Worm (Caenorhabditis elegans) whole organism, mixed stage, embryonic: Measurements from ENCODE around the gene ztf-18.

Source experiments
- bed-3 ChIP-seq: fragments of 200-800 bp; sonication (Bioruptor generic); optimal IDR thresholded peaks from 3 replicates; lab custom pipeline; 2018; ENCODE audit warnings: mild to moderate bottlenecking, missing genetic modification characterization, moderate library complexity, missing compliant biosample characterization
- blmp-1 ChIP-seq: fragments of 150-350 bp; optimal IDR thresholded peaks from 2 replicates; lab custom pipeline; 2014; ENCODE audit warnings: missing biosample characterization, missing genetic modification characterization
- ceh-39 ChIP-seq: fragments of 150-350 bp; optimal IDR thresholded peaks from 2 replicates; lab custom pipeline; 2014; ENCODE audit warnings: missing biosample characterization, missing genetic modification characterization
- ceh-43 ChIP-seq: fragments of 200-800 bp; sonication (Bioruptor generic); optimal IDR thresholded peaks from 2 replicates; lab custom pipeline; 2018; ENCODE audit warnings: mild to moderate bottlenecking, missing genetic modification characterization, moderate library complexity, missing compliant biosample characterization
- ceh-83 ChIP-seq: fragments of 200-800 bp; sonication (Bioruptor generic); optimal IDR thresholded peaks from 2 replicates; lab custom pipeline; 2018; ENCODE audit warnings: mild to moderate bottlenecking, missing genetic modification characterization, missing compliant biosample characterization
- ces-1 ChIP-seq: fragments of 150-350 bp; optimal IDR thresholded peaks from 2 replicates; lab custom pipeline; 2014; ENCODE audit warnings: missing biosample characterization, missing genetic modification reagents, missing genetic modification characterization
- cnd-1 ChIP-seq: fragments of 200-800 bp; sonication (Bioruptor generic); optimal IDR thresholded peaks from 2 replicates; lab custom pipeline; 2018; ENCODE audit warnings: mild to moderate bottlenecking, missing genetic modification characterization, missing compliant biosample characterization
- drap-1 ChIP-seq: fragments of 200-800 bp; sonication (Bioruptor generic); optimal IDR thresholded peaks from 3 replicates; lab custom pipeline; 2018; ENCODE audit warnings: mild to moderate bottlenecking, missing genetic modification characterization, missing compliant biosample characterization
- elt-1 ChIP-seq: sonication (generic microtip); optimal IDR thresholded peaks from 2 replicates; lab custom pipeline; 2017; ENCODE audit warnings: missing genetic modification characterization, mild to moderate bottlenecking, missing compliant biosample characterization, antibody characterized with exemption, moderate library complexity, borderline replicate concordance; ENCODE audit not compliant: insufficient read depth
- elt-3 ChIP-seq: fragments of 150-350 bp; optimal IDR thresholded peaks from 2 replicates; lab custom pipeline; 2014; ENCODE audit warnings: missing biosample characterization, missing genetic modification characterization
- flh-1 ChIP-seq: fragments of 200-800 bp; sonication (Bioruptor generic); optimal IDR thresholded peaks from 2 replicates; lab custom pipeline; 2018; ENCODE audit warnings: mild to moderate bottlenecking, missing genetic modification characterization, moderate library complexity, missing compliant biosample characterization
- ham-2 ChIP-seq: fragments of 200-800 bp; sonication (Bioruptor generic); optimal IDR thresholded peaks from 2 replicates; lab custom pipeline; 2018; ENCODE audit warnings: mild to moderate bottlenecking, missing genetic modification characterization, missing compliant biosample characterization
- lin-13 ChIP-seq: fragments of 150-350 bp; optimal IDR thresholded peaks from 2 replicates; lab custom pipeline; 2014; ENCODE audit warnings: missing biosample characterization, missing genetic modification characterization
- lin-32 ChIP-seq: fragments of 200-800 bp; sonication (Bioruptor generic); optimal IDR thresholded peaks from 2 replicates; lab custom pipeline; 2018; ENCODE audit warnings: mild to moderate bottlenecking, missing genetic modification characterization, missing compliant biosample characterization
- lsy-2 ChIP-seq: fragments of 150-350 bp; optimal IDR thresholded peaks from 2 replicates; lab custom pipeline; 2014; ENCODE audit warnings: missing biosample characterization, missing genetic modification characterization
- mab-5 ChIP-seq: fragments of 150-350 bp; optimal IDR thresholded peaks from 2 replicates; lab custom pipeline; 2014; ENCODE audit warnings: missing biosample characterization, missing genetic modification characterization
- mep-1 ChIP-seq: fragments of 150-350 bp; optimal IDR thresholded peaks from 2 replicates; lab custom pipeline; 2017; ENCODE audit warnings: missing biosample characterization, missing genetic modification reagents, missing genetic modification characterization, inconsistent platforms
- mls-2 ChIP-seq: sonication (generic microtip); optimal IDR thresholded peaks from 2 replicates; lab custom pipeline; 2016; ENCODE audit warnings: mild to moderate bottlenecking, missing genetic modification characterization, moderate library complexity, missing compliant biosample characterization
- nhr-12 ChIP-seq: fragments of 150-350 bp; optimal IDR thresholded peaks from 2 replicates; lab custom pipeline; 2014; ENCODE audit warnings: missing biosample characterization, missing genetic modification characterization
- nhr-2 ChIP-seq: fragments of 150-350 bp; optimal IDR thresholded peaks from 2 replicates; lab custom pipeline; 2014; ENCODE audit warnings: missing biosample characterization, missing genetic modification characterization
- nhr-237 ChIP-seq: fragments of 150-350 bp; optimal IDR thresholded peaks from 2 replicates; lab custom pipeline; 2014; ENCODE audit warnings: missing biosample characterization, missing genetic modification characterization
- nhr-28 ChIP-seq: fragments of 150-350 bp; optimal IDR thresholded peaks from 2 replicates; lab custom pipeline; 2014; ENCODE audit warnings: missing biosample characterization, missing genetic modification characterization
- sem-2 ChIP-seq: fragments of 200-800 bp; sonication (Bioruptor generic); optimal IDR thresholded peaks from 2 replicates; lab custom pipeline; 2018; ENCODE audit warnings: mild to moderate bottlenecking, missing genetic modification characterization, missing compliant biosample characterization
- snpc-4 ChIP-seq: fragments of 150-350 bp; optimal IDR thresholded peaks from 2 replicates; lab custom pipeline; 2014; ENCODE audit warnings: missing biosample characterization, missing genetic modification characterization
- tbx-8 ChIP-seq: fragments of 200-800 bp; sonication (Bioruptor generic); optimal IDR thresholded peaks from 2 replicates; lab custom pipeline; 2018; ENCODE audit warnings: mild to moderate bottlenecking, missing genetic modification characterization, moderate library complexity, missing compliant biosample characterization
- unc-120 ChIP-seq: sonication (generic microtip); optimal IDR thresholded peaks from 2 replicates; lab custom pipeline; 2017; ENCODE audit warnings: missing genetic modification characterization, missing compliant biosample characterization; ENCODE audit not compliant: poor library complexity, severe bottlenecking
- unc-39 ChIP-seq: fragments of 150-350 bp; optimal IDR thresholded peaks from 2 replicates; lab custom pipeline; 2014; ENCODE audit warnings: missing biosample characterization, missing genetic modification characterization
- unc-62 ChIP-seq: fragments of 150-350 bp; optimal IDR thresholded peaks from 2 replicates; lab custom pipeline; 2014; ENCODE audit warnings: missing biosample characterization, missing genetic modification reagents, missing genetic modification characterization
- zip-8 ChIP-seq: fragments of 150-350 bp; optimal IDR thresholded peaks from 2 replicates; lab custom pipeline; 2014; ENCODE audit warnings: missing biosample characterization, missing genetic modification characterization
- ztf-11 ChIP-seq: fragments of 150-350 bp; optimal IDR thresholded peaks from 2 replicates; lab custom pipeline; 2014; ENCODE audit warnings: missing biosample characterization, missing genetic modification characterization

ztf-18 gene

DNA sequence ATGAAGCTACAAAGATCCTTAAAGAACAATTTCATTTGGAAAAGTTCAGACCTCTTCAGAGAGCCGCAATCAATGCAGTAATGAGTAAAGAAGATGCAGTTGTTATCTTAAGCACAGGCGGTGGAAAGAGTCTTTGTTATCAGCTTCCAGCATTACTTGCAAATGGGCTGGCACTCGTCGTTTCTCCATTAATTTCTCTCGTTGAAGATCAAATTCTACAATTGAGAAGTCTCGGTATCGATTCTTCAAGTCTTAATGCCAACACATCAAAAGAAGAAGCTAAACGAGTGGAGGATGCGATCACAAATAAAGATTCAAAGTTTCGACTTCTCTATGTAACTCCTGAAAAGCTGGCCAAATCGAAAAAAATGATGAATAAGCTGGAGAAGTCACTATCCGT, 38.6 kb downstream of the ztf-18 start:
- TF ChIP-seq snpc-4 (tag; lab: Kevin White, UChicago), result no peak
- TF ChIP-seq drap-1 (GFP tag; lab: Kevin White, UChicago), result no peak
- no peak for TF ChIP-seq ceh-43 (GFP tag; lab: Kevin White, UChicago)
- TF ChIP-seq ceh-83, result no peak
- TF ChIP-seq nhr-12 (tag; lab: Kevin White, UChicago), result no peak
- TF ChIP-seq zip-8 (tag; lab: Kevin White, UChicago), result no peak
- TF ChIP-seq nhr-2 (tag; lab: Kevin White, UChicago), result no peak
- TF ChIP-seq ztf-11, result no peak
- TF ChIP-seq flh-1 (GFP tag; lab: Kevin White, UChicago), result no peak
- TF ChIP-seq ceh-39 (tag; lab: Kevin White, UChicago), result no peak

DNA sequence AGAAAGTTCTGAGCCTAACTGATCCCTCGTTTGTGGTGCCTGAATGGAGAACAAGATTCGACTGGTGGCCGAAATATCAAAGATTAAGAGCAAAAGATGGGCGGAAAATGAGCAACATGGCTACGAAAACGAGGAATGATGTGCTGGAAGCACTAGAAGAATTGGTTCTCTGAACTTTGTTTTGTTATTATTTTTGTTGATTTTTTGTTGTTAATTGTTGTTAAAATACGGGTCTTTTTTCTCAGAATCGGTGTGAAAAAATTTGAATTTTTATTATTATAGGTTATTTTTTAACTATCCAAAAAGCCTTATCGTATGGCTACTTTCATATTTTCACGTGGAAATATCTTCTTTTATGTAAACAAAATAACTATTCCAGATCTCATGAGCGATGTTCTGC, 39.3 kb downstream of the ztf-18 start, which contains the start of gene K02F3.12:
Gene K02F3.12, plus strand, starts transcription at position 301 of the 400 bp plus-strand sequence.
- TF ChIP-seq mab-5 (tag; lab: Kevin White, UChicago) (no peak), drap-1 (GFP tag; lab: Kevin White, UChicago) (no peak), unc-62 (GFP tag; lab: Kevin White, UChicago) (no peak), ceh-83 (no peak), blmp-1 (no peak), elt-3 (tag; lab: Kevin White, UChicago) (no peak), lin-32 (GFP tag; lab: Kevin White, UChicago) (no peak), cnd-1 (no peak), ces-1 (GFP tag; lab: Kevin White, UChicago) (no peak), mls-2 (tag; lab: Kevin White, UChicago) (no peak), lsy-2 (no peak), ceh-43 (GFP tag; lab: Kevin White, UChicago) (no peak), snpc-4 (tag; lab: Kevin White, UChicago) (no peak), zip-8 (tag; lab: Kevin White, UChicago) (no peak), nhr-28 (tag; lab: Kevin White, UChicago) (no peak), flh-1 (GFP tag; lab: Kevin White, UChicago) (no peak), ztf-11 (no peak), mep-1 (no peak)

DNA sequence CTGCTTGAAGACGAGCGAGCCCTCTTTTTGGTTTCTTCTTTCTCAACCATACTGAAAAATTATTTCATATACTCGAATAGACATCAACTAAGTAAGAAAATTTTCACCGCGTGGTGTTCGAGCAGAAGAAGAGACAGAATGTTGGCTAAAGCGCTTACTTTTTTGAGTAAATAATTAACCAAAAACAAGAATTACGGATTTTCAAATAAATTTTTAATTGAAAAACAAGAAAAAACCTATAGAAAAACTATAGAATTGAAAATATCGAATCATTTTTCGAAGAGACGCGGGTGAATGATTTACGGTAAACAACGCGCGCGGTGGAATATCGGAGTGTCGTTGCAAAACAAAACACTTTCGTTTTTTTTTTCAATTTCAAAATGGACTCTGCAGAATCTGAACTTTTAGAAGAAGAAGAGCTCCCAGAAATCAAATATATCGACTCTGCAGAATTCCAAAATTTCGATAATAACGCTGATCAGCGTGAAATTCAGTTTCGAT, 41.6 kb downstream of the ztf-18 start, which contains the start of the genes rnp-5 and tag-51:
Gene rnp-5, minus strand, starts transcription at position 51 of the 501 bp plus-strand sequence.
Gene tag-51, plus strand, starts transcription at position 363 of the 501 bp plus-strand sequence.
- TF ChIP-seq unc-120 (no peak), cnd-1 (no peak), ceh-39 (tag; lab: Kevin White, UChicago) (peak; percentile 10), bed-3 (GFP tag; lab: Kevin White, UChicago) (no peak), ztf-11 (no peak)
- TF ChIP-seq, all 35 proteins: peak for 1

DNA sequence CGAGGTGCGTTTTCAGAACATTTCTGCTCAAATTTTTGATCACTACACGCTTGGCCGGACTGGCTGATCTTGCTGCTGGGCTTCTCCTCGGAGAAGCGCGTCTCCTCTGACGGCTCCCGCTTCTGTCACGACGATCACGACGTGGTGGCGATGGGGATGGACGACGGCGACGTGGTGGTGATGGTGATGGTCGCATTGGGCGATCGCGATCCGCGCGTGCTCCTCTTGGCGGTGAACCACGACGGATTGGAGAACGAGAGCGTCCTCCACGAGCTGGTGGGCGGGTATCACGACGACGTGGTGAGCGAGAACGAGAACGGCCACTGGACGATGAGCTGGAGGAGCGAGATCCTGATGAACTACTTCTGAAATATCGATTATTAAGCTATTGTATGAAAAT, 42.1 kb downstream of the ztf-18 start:
- TF ChIP-seq lin-13 (tag; lab: Kevin White, UChicago), result no peak
- TF ChIP-seq elt-3 (tag; lab: Kevin White, UChicago), result no peak
- no peak for TF ChIP-seq lsy-2
- TF ChIP-seq ces-1 (GFP tag; lab: Kevin White, UChicago), result no peak
- no peak for TF ChIP-seq tbx-8
- no peak for TF ChIP-seq mep-1
- TF ChIP-seq ceh-39 (tag; lab: Kevin White, UChicago), result no peak
- TF ChIP-seq blmp-1, result no peak

DNA sequence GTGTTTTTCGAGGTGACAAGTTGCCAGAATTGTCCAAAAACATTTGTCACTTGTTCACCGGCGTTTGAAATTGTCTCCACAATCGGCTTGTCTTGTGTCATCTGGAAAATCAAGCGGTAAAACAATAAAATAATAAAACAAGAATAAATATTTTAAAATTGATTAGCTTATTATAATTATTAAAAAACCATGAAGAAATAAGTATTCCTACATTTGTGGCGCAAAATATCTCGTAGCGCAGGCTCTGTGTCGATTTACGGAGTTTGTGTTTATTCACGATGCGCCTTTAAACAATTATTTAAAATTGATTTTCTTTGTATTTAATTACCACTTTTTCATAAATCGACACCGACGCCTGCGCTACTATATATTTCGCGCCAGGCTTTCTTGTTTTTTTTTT, 43.2 kb downstream of the ztf-18 start, which contains the start of gene moma-1:
Gene moma-1, minus strand, starts transcription at position 101 of the 400 bp plus-strand sequence.
- no peak for TF ChIP-seq unc-39 (tag; lab: Kevin White, UChicago)
- TF ChIP-seq blmp-1, result no peak
- no peak for TF ChIP-seq sem-2
- TF ChIP-seq ham-2, result no peak
- no peak for TF ChIP-seq mep-1
- no peak for TF ChIP-seq nhr-237 (tag; lab: Kevin White, UChicago)
- no peak for TF ChIP-seq elt-3 (tag; lab: Kevin White, UChicago)
- no peak for TF ChIP-seq ceh-43 (GFP tag; lab: Kevin White, UChicago)
- no peak for TF ChIP-seq ceh-83
- TF ChIP-seq bed-3 (GFP tag; lab: Kevin White, UChicago), result no peak
- no peak for TF ChIP-seq nhr-2 (tag; lab: Kevin White, UChicago)
- no peak for TF ChIP-seq lin-13 (tag; lab: Kevin White, UChicago)
- TF ChIP-seq ces-1 (GFP tag; lab: Kevin White, UChicago), result no peak
- no peak for TF ChIP-seq zip-8 (tag; lab: Kevin White, UChicago)

DNA sequence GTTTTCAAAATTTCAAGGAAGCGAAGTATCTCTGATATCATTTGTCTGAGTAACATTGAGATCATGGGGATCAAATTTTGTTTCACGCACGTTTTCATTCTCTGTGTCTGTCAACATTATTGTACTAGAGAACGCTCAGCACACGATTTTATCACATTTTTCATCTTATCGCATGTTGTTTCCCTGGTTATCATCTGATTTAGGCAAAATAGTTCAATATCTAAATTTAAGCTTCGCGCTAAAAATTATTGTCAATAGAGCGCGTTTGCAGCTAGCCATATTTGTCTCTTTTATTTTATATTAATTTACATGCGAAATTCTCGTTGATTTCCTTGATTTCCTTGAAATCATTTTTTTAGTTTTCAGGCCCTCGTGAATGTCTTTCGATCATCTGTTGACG, 50.0 kb downstream of the ztf-18 start, which contains the start of gene K02F3.2:
Gene K02F3.2, plus strand, starts transcription at position 357 of the 400 bp plus-strand sequence.
- TF ChIP-seq mls-2 (tag; lab: Kevin White, UChicago) (no peak), drap-1 (GFP tag; lab: Kevin White, UChicago) (no peak), elt-1 (tag; lab: Kevin White, UChicago) (peak; percentile 17), unc-39 (tag; lab: Kevin White, UChicago) (no peak), blmp-1 (no peak), tbx-8 (no peak), nhr-237 (tag; lab: Kevin White, UChicago) (no peak), ceh-43 (GFP tag; lab: Kevin White, UChicago) (no peak), lin-32 (GFP tag; lab: Kevin White, UChicago) (no peak), nhr-12 (tag; lab: Kevin White, UChicago) (no peak), ces-1 (GFP tag; lab: Kevin White, UChicago) (peak; percentile 58), mep-1 (no peak), ceh-83 (no peak)
